Fruit fly (Drosophila melanogaster): ENCODE measurements around the gene Sgs3.

Sgs3 gene

dm6 chr3L:11487327-11487973 is 24.6 kb upstream of the Sgs3 start, which contains the start of gene chrb (continued):
- peak; percentile 58 for TF ChIP-seq Antp (GFP tag; optimal IDR thresholded peaks at IDR 0.05)
- no peak for TF ChIP-seq hth (optimal IDR thresholded peaks at IDR 0.05)
- no peak for TF ChIP-seq Sry-β (GFP tag; optimal IDR thresholded peaks at IDR 0.05)
- peak; percentile 72 for TF ChIP-seq pfk (GFP tag; optimal IDR thresholded peaks at IDR 0.05)
- no peak for TF ChIP-seq klu (GFP tag; IDR thresholded peaks at IDR 0.05)
- no peak for TF ChIP-seq ssp (GFP tag; IDR thresholded peaks at IDR 0.05)
- peak; percentile 47 for TF ChIP-seq CG2678 (tag; optimal IDR thresholded peaks at IDR 0.05)
- TF ChIP-seq yki (optimal IDR thresholded peaks at IDR 0.05) = peak; percentile 9
- TF ChIP-seq nerfin-2 (GFP tag; IDR thresholded peaks at IDR 0.05; ENCODE audit: partially characterized antibody) = peak; percentile 51; the same call in 1 of the 2 replicates
- TF ChIP-seq mld (GFP tag; IDR thresholded peaks at IDR 0.05; ENCODE audit: partially characterized antibody) = peak; percentile 72; the same call in 1 of the 3 replicates
- TF ChIP-seq CG32772 (GFP tag; IDR thresholded peaks at IDR 0.05) = peak; percentile 21; the same call in 1 of the 2 replicates
- TF ChIP-seq Dll (GFP tag; IDR thresholded peaks at IDR 0.05; ENCODE audit: partially characterized antibody) = 0 out of 4 replicates have a peak, but pooled peaks have one; percentile 48
- TF ChIP-seq CG30020 (tag; optimal IDR thresholded peaks at IDR 0.05) = no peak
- peak; percentile 52 for TF ChIP-seq MTF-1 (GFP tag; optimal IDR thresholded peaks at IDR 0.05; ENCODE audit: borderline replicate concordance)
- peak; percentile 17 for TF ChIP-seq bab2 (GFP tag; optimal IDR thresholded peaks at IDR 0.05)
- peak; percentile 49; the same call in 1 of the 2 replicates for TF ChIP-seq amos (GFP tag; IDR thresholded peaks at IDR 0.05; ENCODE audit: partially characterized antibody)
- peak; percentile 53 for TF ChIP-seq Hand (GFP tag; optimal IDR thresholded peaks at IDR 0.05)
- no peak for TF ChIP-seq gfzf (GFP tag; optimal IDR thresholded peaks at IDR 0.05)
- peak; percentile 93 for TF ChIP-seq sqz (GFP tag; optimal IDR thresholded peaks at IDR 0.05)
- no peak for TF ChIP-seq gem (tag; optimal IDR thresholded peaks at IDR 0.05)
- no peak for TF ChIP-seq sisA (GFP tag; IDR thresholded peaks at IDR 0.05)
- TF ChIP-seq Sry-δ (GFP tag; optimal IDR thresholded peaks at IDR 0.05) = peak; percentile 20
- no peak for TF ChIP-seq CG2889 (GFP tag; IDR thresholded peaks at IDR 0.05)
- no peak for TF ChIP-seq CG6683 (GFP tag; optimal IDR thresholded peaks at IDR 0.05)
- TF ChIP-seq Mes4 (GFP tag; optimal IDR thresholded peaks at IDR 0.05) = peak; percentile 50
- peak; percentile 21 for TF ChIP-seq vfl (GFP tag; optimal IDR thresholded peaks at IDR 0.05)
- TF ChIP-seq al (GFP tag; IDR thresholded peaks at IDR 0.05) = no peak
- TF ChIP-seq CG7928 (GFP tag; optimal IDR thresholded peaks at IDR 0.05) = no peak
- peak; percentile 62 for TF ChIP-seq CG2875 (GFP tag; optimal IDR thresholded peaks at IDR 0.05)
- TF ChIP-seq en (GFP tag; optimal IDR thresholded peaks at IDR 0.05) = no peak
- peak; percentile 52 for TF ChIP-seq twi (tag; optimal IDR thresholded peaks at IDR 0.05)
- TF ChIP-seq slp2 (GFP tag; optimal IDR thresholded peaks at IDR 0.05) = peak; percentile 40
- no peak for TF ChIP-seq lbe (GFP tag; optimal IDR thresholded peaks at IDR 0.05)
- peak; percentile 65 for TF ChIP-seq CG6854 (GFP tag; optimal IDR thresholded peaks at IDR 0.05)
- TF ChIP-seq MESR4 (GFP tag; optimal IDR thresholded peaks at IDR 0.05) = peak; percentile 2
- TF ChIP-seq danr (GFP tag; IDR thresholded peaks at IDR 0.05) = no peak
- peak; percentile 38 for TF ChIP-seq salm (tag; optimal IDR thresholded peaks at IDR 0.05)
- peak; percentile 32 for TF ChIP-seq CG2116 (GFP tag; optimal IDR thresholded peaks at IDR 0.05)
- TF ChIP-seq CG12104 (GFP tag; optimal IDR thresholded peaks at IDR 0.05) = peak; percentile 25
- TF ChIP-seq ab (GFP tag; optimal IDR thresholded peaks at IDR 0.05) = no peak
- no peak for TF ChIP-seq CG10654 (GFP tag; optimal IDR thresholded peaks at IDR 0.05)
- TF ChIP-seq sug (tag; optimal IDR thresholded peaks at IDR 0.05) = peak; percentile 37
- peak; percentile 61 for TF ChIP-seq fd64A (GFP tag; optimal IDR thresholded peaks at IDR 0.05)
- TF ChIP-seq Ravus (GFP tag; IDR thresholded peaks at IDR 0.05) = no peak
- TF ChIP-seq CG10267 (tag; optimal IDR thresholded peaks at IDR 0.05) = peak; percentile 30
- peak; percentile 87; the same call in 1 of the 3 replicates for TF ChIP-seq CG2199 (GFP tag; IDR thresholded peaks at IDR 0.05)
- TF ChIP-seq Asciz (GFP tag; optimal IDR thresholded peaks at IDR 0.05) = peak; percentile 26
- peak; percentile 33; the same call in 1 of the 3 replicates for TF ChIP-seq dysf (GFP tag; IDR thresholded peaks at IDR 0.05)
- peak; percentile 43 for TF ChIP-seq pb (GFP tag; optimal IDR thresholded peaks at IDR 0.05)
- TF ChIP-seq CG4424 (GFP tag; optimal IDR thresholded peaks at IDR 0.05) = peak; percentile 29

All from whole organism, embryonic.